Worm (Caenorhabditis elegans): ENCODE measurements around the gene T01D1.4.

DNA sequence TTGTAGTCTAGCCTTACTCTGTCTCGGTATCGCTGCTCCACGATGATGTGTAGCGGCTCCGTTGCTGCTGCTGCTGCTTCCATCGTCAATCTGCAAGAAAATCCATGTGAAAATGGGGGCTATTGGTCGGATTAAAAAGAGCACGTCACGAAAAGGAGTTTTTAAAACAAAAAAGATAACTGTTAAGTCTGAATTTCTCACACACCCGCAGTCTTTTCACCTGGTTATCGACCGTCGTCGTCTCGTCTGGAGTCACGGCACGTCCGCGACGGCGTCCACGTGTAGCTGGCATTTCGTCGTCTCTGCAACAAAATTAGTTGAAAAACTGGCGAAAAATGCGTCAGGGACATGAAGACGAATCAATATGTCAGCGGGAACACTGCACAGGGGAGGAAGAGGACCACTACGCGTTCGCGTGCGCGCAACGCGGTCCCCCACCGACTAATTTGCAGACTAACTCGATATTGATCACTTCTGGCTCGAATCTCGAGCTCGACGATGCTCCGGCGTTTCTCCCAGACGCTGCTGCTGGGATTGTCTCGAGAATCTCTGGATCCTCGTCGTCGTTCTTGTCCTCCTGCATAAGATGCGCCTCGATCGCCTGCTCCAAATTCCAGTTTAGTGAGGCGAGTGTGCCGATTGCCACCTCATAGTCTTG is 41.1 kb upstream of the T01D1.4 start:
- TF ChIP-seq nhr-12 (tag; optimal IDR thresholded peaks at IDR 0.05) (no peak), tbx-8 (GFP tag; optimal IDR thresholded peaks at IDR 0.05) (no peak), drap-1 (GFP tag; optimal IDR thresholded peaks at IDR 0.05) (no peak), pha-4 (tag; optimal IDR thresholded peaks at IDR 0.05) (no peak), ztf-11 (tag; optimal IDR thresholded peaks at IDR 0.05) (no peak), unc-39 (tag; optimal IDR thresholded peaks at IDR 0.05) (no peak), bed-3 (GFP tag; optimal IDR thresholded peaks at IDR 0.05) (no peak), unc-62 (GFP tag; optimal IDR thresholded peaks at IDR 0.05) (no peak), ces-1 (GFP tag; optimal IDR thresholded peaks at IDR 0.05) (no peak), snpc-4 (tag; optimal IDR thresholded peaks at IDR 0.05) (no peak)
